Fruit fly (Drosophila melanogaster) whole organism, wandering third instar larva: ENCODE measurements around the gene CG6565.

Source experiments
- CrebA ChIP-seq: fragments of 200-800 bp; sonication (Bioruptor generic); optimal IDR thresholded peaks from 2 replicates; lab custom pipeline; 2016; ENCODE audit warnings: missing biosample characterization, mild to moderate bottlenecking, missing genetic modification characterization, borderline replicate concordance
- GATAd ChIP-seq: sonication (Bioruptor generic); optimal IDR thresholded peaks from 2 replicates; lab custom pipeline; 2016; ENCODE audit warnings: missing biosample characterization, missing genetic modification characterization
- Mio ChIP-seq: sonication (Bioruptor generic); optimal IDR thresholded peaks from 2 replicates; lab custom pipeline; 2016; ENCODE audit warnings: missing biosample characterization, missing genetic modification characterization
- OdsH ChIP-seq: fragments of 200-800 bp; sonication (Bioruptor generic); optimal IDR thresholded peaks from 2 replicates; lab custom pipeline; 2016; ENCODE audit warnings: missing biosample characterization, mild to moderate bottlenecking, missing genetic modification characterization
- Rel ChIP-seq, 2 experiments: fragments of 200-800 bp; sonication (Bioruptor generic) in 1 of 2; optimal IDR thresholded peaks; 2 replicates in 1 of 2; 3 replicates in 1 of 2; lab custom pipeline; 2016 to 2019; ENCODE audit warnings: mild to moderate bottlenecking in 2 of 2, missing biosample characterization in 2 of 2, missing genetic modification characterization in 2 of 2, moderate library complexity in 1 of 2
- dl ChIP-seq, 2 experiments: fragments of 175-275, 200-275 bp in 1 of 2; fragments of 200-275 bp in 1 of 2; sonication (Bioruptor generic); optimal IDR thresholded peaks; lab custom pipeline; 2018; ENCODE audit warnings: mild to moderate bottlenecking in 2 of 2, missing biosample characterization in 2 of 2, missing genetic modification characterization in 2 of 2, moderate library complexity in 2 of 2; ENCODE audit not compliant: partially characterized antibody in 2 of 2, insufficient read depth in 1 of 2
- dmrt93B ChIP-seq: fragments of 200-800 bp; sonication (Bioruptor generic); optimal IDR thresholded peaks from 2 replicates; lab custom pipeline; 2018; ENCODE audit warnings: missing biosample characterization, mild to moderate bottlenecking, missing genetic modification characterization
- dsf ChIP-seq: sonication (Bioruptor generic); optimal IDR thresholded peaks from 2 replicates; lab custom pipeline; 2016; ENCODE audit warnings: missing biosample characterization, missing genetic modification characterization, borderline replicate concordance
- ey ChIP-seq: fragments of 200-800 bp; sonication (Bioruptor generic); optimal IDR thresholded peaks from 2 replicates; lab custom pipeline; 2016; ENCODE audit warnings: missing biosample characterization, missing genetic modification characterization
- lola ChIP-seq: fragments of >200 bp; optimal IDR thresholded peaks from 2 replicates; lab custom pipeline; 2017; ENCODE audit warnings: missing biosample characterization, missing genetic modification characterization
- pan ChIP-seq: fragments of >200 bp; optimal IDR thresholded peaks from 2 replicates; lab custom pipeline; 2017
- sage ChIP-seq: fragments of 200-800 bp; sonication (Bioruptor generic); optimal IDR thresholded peaks from 2 replicates; lab custom pipeline; 2016; ENCODE audit warnings: missing biosample characterization, mild to moderate bottlenecking, missing genetic modification characterization
- usp ChIP-seq: fragments of >200 bp; optimal IDR thresholded peaks from 2 replicates; lab custom pipeline; 2017; ENCODE audit warnings: missing biosample characterization, missing genetic modification characterization

- TF ChIP-seq sage (GFP tag; lab: Kevin White, UChicago) (peak; percentile 83), OdsH (GFP tag; lab: Kevin White, UChicago) (peak; percentile 83), usp (GFP tag; lab: Kevin White, UChicago) (no peak), Mio (GFP tag; lab: Kevin White, UChicago) (no peak), Rel (GFP tag; optimal IDR thresholded peaks at IDR 0.05; lab: Kevin White, UChicago) (no peak), Rel (tag; optimal IDR thresholded peaks at IDR 0.05; lab: Kevin White, UChicago) (peak; percentile 61), lola (no peak), dl (GFP tag; optimal IDR thresholded peaks at IDR 0.05; lab: Kevin White, UChicago; ENCODE audit: insufficient read depth in 1 of 2, partially characterized antibody in 2 of 2) (no peak), dmrt93B (peak; percentile 48), CrebA (GFP tag; lab: Kevin White, UChicago) (no peak), pan (no peak), dsf (GFP tag; lab: Kevin White, UChicago) (peak; percentile 85), ey (peak; percentile 71), GATAd (peak; percentile 67)
These were observed 4.9 kb upstream of the CG6565 start, which contains the start of gene CG31855 for dm6 chr2L:13368940-13369339.
